Worm (Caenorhabditis elegans): ENCODE results near the gene C35A5.5.

C35A5.5 gene

ce11 chrV:10536808-10537207, 31.2 kb downstream of the C35A5.5 start (continued):
- peak; percentile 89 for TF ChIP-seq hlh-11 (tag; optimal IDR thresholded peaks at IDR 0.05)
- TF ChIP-seq ceh-20 (GFP tag; IDR thresholded peaks at IDR 0.05), result peak; percentile 76
- TF ChIP-seq nhr-48 (tag; optimal IDR thresholded peaks at IDR 0.05), result peak; percentile 83
- TF ChIP-seq rbr-2 (tag; optimal IDR thresholded peaks at IDR 0.05), result peak; percentile 93
- 0 out of 2 replicates have a peak, but pooled peaks have one; percentile 35 for TF ChIP-seq dmd-9 (GFP tag; IDR thresholded peaks at IDR 0.05)
- TF ChIP-seq nhr-25 (tag; optimal IDR thresholded peaks at IDR 0.05; ENCODE audit: borderline replicate concordance, insufficient read depth), result peak; percentile 12
- TF ChIP-seq zip-11 (GFP tag; IDR thresholded peaks at IDR 0.05), result no peak
- peak; percentile 90 for TF ChIP-seq lin-13 (GFP tag; optimal IDR thresholded peaks at IDR 0.05)
- TF ChIP-seq zag-1 (tag; optimal IDR thresholded peaks at IDR 0.05), result no peak
- peak; percentile 96 for TF ChIP-seq dpl-1 (GFP tag; optimal IDR thresholded peaks at IDR 0.05)
- peak; percentile 31; the same call in 1 of the 2 replicates for TF ChIP-seq D1046.2 (GFP tag; IDR thresholded peaks at IDR 0.05)
- TF ChIP-seq zfp-2 (tag; optimal IDR thresholded peaks at IDR 0.05), result peak; percentile 6
- peak; percentile 62 for TF ChIP-seq spr-3 (GFP tag; optimal IDR thresholded peaks at IDR 0.05)
- peak; percentile 66; the same call in 1 of the 2 replicates for TF ChIP-seq egl-43 (GFP tag; IDR thresholded peaks at IDR 0.05)
- no peak for TF ChIP-seq mdt-29 (GFP tag; IDR thresholded peaks at IDR 0.05)
- no peak for TF ChIP-seq skn-1 (tag; optimal IDR thresholded peaks at IDR 0.05)
- peak; percentile 75 for TF ChIP-seq ctbp-1 (GFP tag; IDR thresholded peaks at IDR 0.05)
- TF ChIP-seq T20F7.1 (GFP tag; optimal IDR thresholded peaks at IDR 0.05), result peak; percentile 81
- peak; percentile 17 for TF ChIP-seq jun-1 (tag; optimal IDR thresholded peaks at IDR 0.05)
- peak; percentile 71; the same call in 1 of the 2 replicates for TF ChIP-seq nhr-42 (GFP tag; IDR thresholded peaks at IDR 0.05)
- peak in 1 of 2 experiments; percentile 3 for TF ChIP-seq ZK546.5 (tag; optimal IDR thresholded peaks at IDR 0.05)
- TF ChIP-seq arid-1 (GFP tag; conservative IDR thresholded peaks at IDR 0.05), result 0 out of 2 replicates have a peak, but pooled peaks have one; percentile 10
- peak; percentile 81 for TF ChIP-seq nhr-102 (tag; optimal IDR thresholded peaks at IDR 0.05)
- peak in 1 of 2 experiments; percentile 99 for TF ChIP-seq unc-62 (GFP tag; optimal IDR thresholded peaks at IDR 0.05 in 1 of 2)
- TF ChIP-seq unc-62 (tag; optimal IDR thresholded peaks at IDR 0.05), result no peak
- peak; percentile 94 for TF ChIP-seq nhr-11 (tag; optimal IDR thresholded peaks at IDR 0.05)
- TF ChIP-seq ztf-7 (tag; optimal IDR thresholded peaks at IDR 0.05), result peak; percentile 85
- TF ChIP-seq madf-9 (GFP tag; conservative IDR thresholded peaks at IDR 0.05), result no peak; the same call in 1 of the 2 replicates
- TF ChIP-seq zfp-3 (GFP tag; conservative IDR thresholded peaks at IDR 0.05), result no peak
- no peak for TF ChIP-seq mxl-2 (GFP tag; conservative IDR thresholded peaks at IDR 0.05)
- peak; percentile 94 for TF ChIP-seq mxl-3 (GFP tag; optimal IDR thresholded peaks at IDR 0.05)
- TF ChIP-seq T26A8.4 (GFP tag; IDR thresholded peaks at IDR 0.05), result peak; percentile 89
- TF ChIP-seq aly-2 (tag; optimal IDR thresholded peaks at IDR 0.05), result no peak
- TF ChIP-seq unc-39 (tag; optimal IDR thresholded peaks at IDR 0.05), result no peak
- peak; percentile 96 for TF ChIP-seq aha-1 (tag)
- TF ChIP-seq gei-8 (GFP tag; optimal IDR thresholded peaks at IDR 0.05), result no peak
- no peak for TF ChIP-seq lir-3 (tag; optimal IDR thresholded peaks at IDR 0.05)
- peak; percentile 84 for TF ChIP-seq dmd-6 (GFP tag; IDR thresholded peaks at IDR 0.05)
- peak; percentile 55 for TF ChIP-seq nhr-6 (tag; optimal IDR thresholded peaks at IDR 0.05)

- TF ChIP-seq spr-3 (GFP tag; optimal IDR thresholded peaks at IDR 0.05), result no peak
- no peak for TF ChIP-seq lin-1 (GFP tag; IDR thresholded peaks at IDR 0.05)
- no peak for TF ChIP-seq ztf-7 (tag; optimal IDR thresholded peaks at IDR 0.05)
- TF ChIP-seq madf-5 (GFP tag; IDR thresholded peaks at IDR 0.05), result no peak
- TF ChIP-seq snpc-1.2 (GFP tag; IDR thresholded peaks at IDR 0.05), result no peak
- TF ChIP-seq lsy-2 (tag; optimal IDR thresholded peaks at IDR 0.05), result no peak
- TF ChIP-seq dmd-6 (GFP tag; IDR thresholded peaks at IDR 0.05), result no peak
- no peak for TF ChIP-seq nhr-41 (GFP tag; IDR thresholded peaks at IDR 0.05)
- TF ChIP-seq hlh-11 (tag; optimal IDR thresholded peaks at IDR 0.05), result no peak
Measured at ce11 chrV:10539114-10539513, 33.5 kb downstream of the C35A5.5 start, which contains the start of gene F25D1.8. Gene F25D1.8 (plus strand): TSS chrV:10539414.

All from whole organism, L4 larva.